Worm (Caenorhabditis elegans): Measurements from ENCODE around the gene atg-18.

atg-18 gene

DNA sequence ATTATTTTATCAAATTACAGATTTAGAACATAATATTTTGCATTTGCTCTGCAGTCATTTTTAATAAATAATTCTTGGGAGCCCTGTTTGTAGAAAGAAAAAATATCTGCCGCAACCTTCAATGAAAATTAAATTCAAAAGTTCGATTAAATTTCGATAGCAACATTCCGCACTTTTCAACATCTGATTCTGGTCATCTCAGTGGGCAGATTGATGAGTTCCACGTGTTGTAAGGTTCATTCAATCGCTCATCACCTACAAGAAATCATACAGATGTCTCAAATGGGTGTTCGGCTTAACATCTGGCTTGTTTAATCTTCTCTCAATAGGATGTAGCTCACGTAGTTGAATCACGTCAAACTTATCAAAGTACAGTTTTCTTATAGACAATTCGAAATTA is 31.2 kb downstream of the atg-18 start:
- no peak for TF ChIP-seq pes-1 (GFP tag; IDR thresholded peaks at IDR 0.05)

DNA sequence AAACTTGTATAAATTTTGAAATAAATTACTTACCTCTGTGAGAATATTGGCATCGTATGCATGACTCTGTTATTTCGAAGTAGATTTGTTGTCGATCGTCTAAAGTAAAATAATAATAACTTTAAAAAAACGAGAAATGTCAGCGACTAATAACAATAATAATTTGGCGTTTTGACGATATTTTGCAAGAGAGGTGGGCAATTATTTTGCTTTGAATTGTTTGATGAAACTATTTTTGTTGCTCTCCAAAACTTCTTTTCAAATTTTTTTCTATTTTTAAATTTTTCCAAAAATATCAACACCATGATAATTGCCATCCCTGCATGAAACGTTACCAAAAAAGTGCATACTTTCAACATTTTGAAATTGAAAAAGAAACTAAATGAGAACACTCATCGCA is 31.9 kb downstream of the atg-18 start, which contains the start of gene F41E6.7:
TSS of gene F41E6.7 (minus strand) at position 101 of the 400 bp plus-strand sequence.
- TF ChIP-seq hmbx-1 (tag; optimal IDR thresholded peaks at IDR 0.05) (no peak), sea-1 (GFP tag; conservative IDR thresholded peaks at IDR 0.05) (no peak), hmg-4 (GFP tag; optimal IDR thresholded peaks at IDR 0.05) (no peak), ceh-36 (tag; optimal IDR thresholded peaks at IDR 0.05) (no peak), ama-1 (optimal IDR thresholded peaks at IDR 0.05) (no peak), scrt-1 (GFP tag; IDR thresholded peaks at IDR 0.05) (no peak)

DNA sequence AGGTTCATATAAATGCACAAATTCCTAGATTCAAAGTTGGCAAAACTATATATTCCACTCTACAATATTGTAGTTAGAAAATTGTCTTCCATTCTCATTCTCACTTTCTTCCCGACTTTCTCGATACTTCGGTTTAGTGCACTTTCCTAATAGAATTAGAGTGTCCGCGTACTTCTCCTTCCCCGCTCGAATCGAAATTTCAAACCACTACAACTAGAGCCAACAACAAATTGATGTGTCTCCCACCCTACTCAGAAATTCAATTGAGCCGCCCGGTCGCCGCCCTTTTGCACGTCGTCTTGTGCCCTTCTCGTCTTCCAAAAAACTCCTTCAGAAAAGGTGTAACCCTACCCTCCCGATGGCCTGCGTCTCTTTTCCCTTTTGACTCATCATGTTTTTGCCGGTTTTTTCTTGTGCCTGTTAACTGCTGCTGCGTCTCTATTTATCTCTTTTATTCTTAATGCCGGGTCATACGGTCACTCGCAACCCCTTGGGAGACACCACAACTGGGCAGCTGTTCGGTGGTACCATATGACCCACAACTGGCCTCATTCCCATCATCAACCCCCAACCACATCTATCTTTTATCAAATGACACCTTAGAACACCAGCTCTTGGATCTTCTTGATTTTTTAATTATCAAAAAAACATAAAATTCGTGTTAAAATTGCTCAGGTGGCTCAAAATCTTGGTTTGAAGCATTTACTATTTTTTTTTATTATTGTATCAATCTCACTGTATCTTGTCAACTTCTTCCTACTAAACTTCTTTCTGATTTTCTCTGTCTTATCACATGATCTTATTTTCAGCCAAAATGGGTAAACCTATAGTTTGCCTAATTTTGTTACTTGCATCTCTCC is 36.8 kb downstream of the atg-18 start, which contains the start of gene tag-196:
TSS of gene tag-196 (plus strand) at position 810 of the 860 bp plus-strand sequence.
- no peak for TF ChIP-seq tra-4 (tag; optimal IDR thresholded peaks at IDR 0.05)

DNA sequence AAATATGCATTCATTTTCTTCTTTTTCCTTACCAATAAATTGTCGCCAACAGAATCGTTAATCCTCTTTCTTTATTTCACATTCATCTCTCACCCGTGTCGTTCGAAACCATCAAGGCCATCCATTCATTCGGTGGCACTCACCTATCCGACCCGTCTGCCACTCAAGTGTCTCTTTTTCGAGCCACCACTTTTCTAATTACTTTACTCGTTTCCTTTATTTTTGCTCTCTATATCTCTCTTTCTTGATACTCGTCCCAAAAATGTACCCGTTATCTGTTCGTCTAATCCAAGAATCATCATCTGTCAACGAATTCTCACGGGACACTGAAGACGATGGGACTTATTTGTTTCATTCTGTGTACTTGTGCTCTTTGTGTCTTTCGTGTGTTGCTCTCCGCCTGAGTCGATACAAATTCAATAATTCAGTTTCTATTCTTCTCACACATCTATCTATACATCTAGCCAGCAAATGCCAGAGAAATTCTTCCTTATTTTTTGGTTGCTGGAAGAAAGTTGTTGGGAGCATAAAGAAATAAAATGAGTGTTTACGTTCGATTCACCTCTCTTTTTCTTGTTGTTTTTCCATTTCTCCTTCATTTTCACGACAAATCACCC is 38.3 kb downstream of the atg-18 start:
- TF ChIP-seq tra-4 (tag; optimal IDR thresholded peaks at IDR 0.05) (no peak), hnd-1 (tag; optimal IDR thresholded peaks at IDR 0.05) (no peak), ets-7 (tag; optimal IDR thresholded peaks at IDR 0.05) (no peak), flt-1 (GFP tag; IDR thresholded peaks at IDR 0.05) (no peak), tbx-11 (GFP tag; IDR thresholded peaks at IDR 0.05) (no peak), sea-1 (GFP tag; conservative IDR thresholded peaks at IDR 0.05) (no peak), hmbx-1 (tag; optimal IDR thresholded peaks at IDR 0.05) (no peak), tbx-37 (GFP tag; conservative IDR thresholded peaks at IDR 0.05) (no peak), F13C5.2 (tag; optimal IDR thresholded peaks at IDR 0.05) (no peak), pes-1 (GFP tag; IDR thresholded peaks at IDR 0.05) (no peak), B0310.2 (tag; optimal IDR thresholded peaks at IDR 0.05) (no peak), aly-1 (tag; optimal IDR thresholded peaks at IDR 0.05) (no peak), scrt-1 (GFP tag; IDR thresholded peaks at IDR 0.05) (no peak), ama-1 (optimal IDR thresholded peaks at IDR 0.05) (no peak)

DNA sequence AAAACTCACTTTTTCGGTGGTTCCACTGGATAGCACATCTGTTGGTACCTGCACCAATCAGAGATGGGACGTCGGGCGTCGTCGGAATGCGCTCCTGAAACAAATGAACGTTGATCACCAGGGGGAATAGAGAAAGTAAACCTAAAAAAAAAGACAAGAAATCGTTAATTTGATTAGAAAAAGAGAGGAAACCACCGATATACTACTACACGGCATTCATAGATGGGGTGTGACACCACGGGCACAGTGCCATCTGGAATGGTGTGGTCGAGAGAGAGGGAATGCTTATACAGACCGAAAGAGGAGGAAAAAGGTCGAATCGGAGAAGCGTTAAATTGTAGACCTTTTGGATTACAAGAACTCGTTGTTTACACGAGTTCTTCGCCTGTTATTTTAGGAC is 43.0 kb downstream of the atg-18 start, which contains the start of gene C10B5.3:
TSS of gene C10B5.3 (minus strand) at position 101 of the 400 bp plus-strand sequence.
- TF ChIP-seq tbx-11 (GFP tag; IDR thresholded peaks at IDR 0.05) (no peak), ama-1 (optimal IDR thresholded peaks at IDR 0.05) (no peak), tbx-37 (GFP tag; conservative IDR thresholded peaks at IDR 0.05) (no peak), pes-1 (GFP tag; IDR thresholded peaks at IDR 0.05) (no peak), sea-1 (GFP tag; conservative IDR thresholded peaks at IDR 0.05) (no peak), aly-1 (tag; optimal IDR thresholded peaks at IDR 0.05) (no peak), ceh-36 (tag; optimal IDR thresholded peaks at IDR 0.05) (no peak), F13C5.2 (tag; optimal IDR thresholded peaks at IDR 0.05) (no peak), B0310.2 (tag; optimal IDR thresholded peaks at IDR 0.05) (no peak)

DNA sequence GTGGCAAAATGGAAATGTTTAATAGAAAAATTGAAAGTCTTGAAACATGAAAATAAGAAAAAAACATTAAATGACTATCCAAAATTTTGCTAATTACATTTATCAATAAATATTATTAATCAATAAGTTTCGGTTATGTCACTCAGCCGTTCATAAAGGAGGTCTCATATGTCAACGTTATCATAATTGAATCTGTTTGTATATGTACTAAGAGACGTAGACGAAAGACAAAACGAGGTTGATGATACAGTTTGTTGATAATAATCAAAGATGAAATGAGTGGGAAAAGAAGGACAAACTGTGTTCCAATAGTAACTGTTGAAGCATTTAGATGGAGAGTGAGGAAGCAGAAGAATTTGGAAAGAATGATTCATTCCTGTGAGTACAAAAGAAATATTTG is 44.2 kb downstream of the atg-18 start:
- no peak for TF ChIP-seq ceh-13 (GFP tag; optimal IDR thresholded peaks at IDR 0.05)
- TF ChIP-seq scrt-1 (GFP tag; IDR thresholded peaks at IDR 0.05), result no peak
- no peak for TF ChIP-seq ets-7 (tag; optimal IDR thresholded peaks at IDR 0.05)
- TF ChIP-seq hmg-4 (GFP tag; optimal IDR thresholded peaks at IDR 0.05), result no peak
- no peak for TF ChIP-seq B0310.2 (tag; optimal IDR thresholded peaks at IDR 0.05)
- no peak for TF ChIP-seq aly-1 (tag; optimal IDR thresholded peaks at IDR 0.05)

DNA sequence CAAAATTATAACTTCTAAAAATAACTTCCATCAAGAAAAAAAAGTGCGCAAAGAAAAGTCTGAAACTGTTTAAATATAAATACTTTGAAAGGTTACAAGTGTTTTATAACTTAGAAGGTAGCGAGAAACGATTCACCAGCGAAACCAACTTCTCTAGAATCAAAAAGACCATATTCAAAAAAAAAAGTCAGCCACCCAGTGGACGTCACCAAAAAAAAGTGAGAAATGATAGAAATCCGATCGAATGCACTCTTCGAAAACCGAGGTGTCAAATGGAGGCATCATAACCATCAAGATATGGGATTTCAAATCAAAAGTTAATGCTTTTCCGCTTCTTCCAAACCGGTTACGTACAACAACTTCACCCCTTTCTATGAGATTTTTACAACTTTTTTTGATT is 44.7 kb downstream of the atg-18 start:
- TF ChIP-seq tbx-11 (GFP tag; IDR thresholded peaks at IDR 0.05) (no peak), tbx-37 (GFP tag; conservative IDR thresholded peaks at IDR 0.05) (no peak), scrt-1 (GFP tag; IDR thresholded peaks at IDR 0.05) (no peak), B0310.2 (tag; optimal IDR thresholded peaks at IDR 0.05) (no peak)

DNA sequence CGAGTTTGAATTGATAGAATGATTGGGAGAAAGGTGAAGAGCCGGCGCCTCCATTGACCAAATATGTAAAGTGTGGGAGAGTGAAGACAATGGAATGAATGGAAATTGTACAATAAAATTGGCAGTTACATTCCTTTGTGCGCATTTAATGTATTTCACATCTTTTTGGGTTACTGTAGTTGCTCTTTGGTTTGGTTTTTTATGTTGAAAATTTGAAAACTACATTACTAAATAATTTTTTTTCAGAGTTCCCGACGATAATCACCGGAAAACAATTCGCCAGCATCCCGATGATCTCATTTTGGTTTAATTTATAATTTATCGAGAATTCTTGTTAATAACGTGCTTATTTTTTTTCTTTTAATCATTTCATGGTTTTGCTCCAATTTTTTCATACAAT is 50.2 kb downstream of the atg-18 start, which contains the start of gene C10B5.1:
TSS of gene C10B5.1 (plus strand) at position 301 of the 400 bp plus-strand sequence.
- TF ChIP-seq pes-1 (GFP tag; IDR thresholded peaks at IDR 0.05) (no peak), B0310.2 (tag; optimal IDR thresholded peaks at IDR 0.05) (no peak), ceh-36 (tag; optimal IDR thresholded peaks at IDR 0.05) (no peak), tra-4 (tag; optimal IDR thresholded peaks at IDR 0.05) (no peak), scrt-1 (GFP tag; IDR thresholded peaks at IDR 0.05) (no peak), ets-7 (tag; optimal IDR thresholded peaks at IDR 0.05) (no peak), F13C5.2 (tag; optimal IDR thresholded peaks at IDR 0.05) (no peak), ceh-13 (GFP tag; optimal IDR thresholded peaks at IDR 0.05) (no peak), hmg-4 (GFP tag; optimal IDR thresholded peaks at IDR 0.05) (no peak), hmbx-1 (tag; optimal IDR thresholded peaks at IDR 0.05) (no peak)

Data from whole organism, early embryonic.